Worm (Caenorhabditis elegans) whole organism, L4 larva: Measurements from ENCODE around the gene C44H9.7.

ENCODE experiments used
- T26A8.4 ChIP-seq: fragments of 200-800 bp; sonication (Bioruptor generic); IDR thresholded peaks from 2 replicates; pipeline ENCODE4 v1.3.6; 2022; ENCODE audit warnings: missing genetic modification characterization, missing compliant biosample characterization
- Y105C5A.15 ChIP-seq: fragments of 200-800 bp; sonication (Bioruptor generic); IDR thresholded peaks from 2 replicates; pipeline ENCODE4 v1.3.6; 2022; ENCODE audit warnings: missing genetic modification characterization, missing compliant biosample characterization
- Y48G9A.11 ChIP-seq: fragments of 200-800 bp; sonication (Bioruptor generic); IDR thresholded peaks from 2 replicates; pipeline ENCODE4 v1.3.6; 2022; ENCODE audit warnings: missing genetic modification reagents, missing genetic modification characterization, missing compliant biosample characterization
- ama-1 ChIP-seq: fragments of 150-350 bp; optimal IDR thresholded peaks from 2 replicates; lab custom pipeline; 2014; ENCODE audit warnings: inconsistent platforms, mixed read lengths
- lin-39 ChIP-seq: fragments of 150-350 bp; optimal IDR thresholded peaks from 2 replicates; lab custom pipeline; 2014; ENCODE audit warnings: missing biosample characterization, missing genetic modification reagents, missing genetic modification characterization
- mdl-1 ChIP-seq, 2 experiments: fragments of 150-350 bp in 1 of 2; sonication (generic microtip) in 1 of 2; optimal IDR thresholded peaks; 2 replicates each; lab custom pipeline; 2014 to 2017; ENCODE audit warnings: missing biosample characterization in 2 of 2, missing genetic modification characterization in 2 of 2
- mep-1 ChIP-seq: fragments of 150-350 bp; sonication (generic microtip); optimal IDR thresholded peaks from 3 replicates; lab custom pipeline; 2014; ENCODE audit warnings: missing biosample characterization, missing genetic modification characterization
- mes-2 ChIP-seq: sonication (generic microtip); optimal IDR thresholded peaks from 2 replicates; lab custom pipeline; 2016; ENCODE audit warnings: missing genotype, mild to moderate bottlenecking, missing genetic modification characterization, missing compliant biosample characterization; ENCODE audit not compliant: poor library complexity, severe bottlenecking
- nhr-77 ChIP-seq: fragments of 150-350 bp; optimal IDR thresholded peaks from 2 replicates; lab custom pipeline; 2014; ENCODE audit warnings: missing biosample characterization, missing genetic modification characterization
- unc-39 ChIP-seq: sonication (generic microtip); optimal IDR thresholded peaks from 2 replicates; lab custom pipeline; 2017; ENCODE audit warnings: missing biosample characterization, missing genetic modification characterization
- zfp-3 ChIP-seq: fragments of 200-800 bp; sonication (Bioruptor generic); conservative IDR thresholded peaks from 2 replicates; pipeline ENCODE4 v1.3.6; 2022; ENCODE audit warnings: missing genetic modification reagents, missing genetic modification characterization, missing compliant biosample characterization
- zip-11 ChIP-seq: fragments of 200-800 bp; sonication (Bioruptor generic); IDR thresholded peaks from 2 replicates; pipeline ENCODE4 v1.3.6; 2022; ENCODE audit warnings: missing genetic modification characterization, missing compliant biosample characterization

- TF ChIP-seq lin-39 (tag; lab: Kevin White, UChicago) (no peak), mes-2 (no peak), zip-11 (GFP tag; lab: Robert Waterston, UW) (no peak), mep-1 (tag; lab: Kevin White, UChicago) (no peak), mdl-1 (tag; optimal IDR thresholded peaks at IDR 0.05; lab: Kevin White, UChicago) (no peak), unc-39 (no peak), Y105C5A.15 (GFP tag; lab: Robert Waterston, UW) (no peak), zfp-3 (GFP tag; lab: Robert Waterston, UW) (no peak), Y48G9A.11 (no peak), nhr-77 (tag; lab: Kevin White, UChicago) (no peak), T26A8.4 (GFP tag; lab: Robert Waterston, UW) (no peak), ama-1 (lab: Kevin White, UChicago) (no peak)
These were observed 22.9 kb upstream of the C44H9.7 start for ce11 chrV:12877579-12877978.
